Worm (Caenorhabditis elegans): ENCODE results near the gene ztf-13.
A peak's percentile ranks its signal among the peaks of the same experiment; 100 is the strongest.

The ztf-13 gene

ce11 chrX:3118596-3119287 lies 16.8 kb upstream of the ztf-13 start:
- TF ChIP-seq sptf-1 (tag; optimal IDR thresholded peaks at IDR 0.05): no peak
- no peak for TF ChIP-seq tbx-8 (GFP tag; optimal IDR thresholded peaks at IDR 0.05)
- TF ChIP-seq sem-2 (GFP tag; optimal IDR thresholded peaks at IDR 0.05): no peak
- no peak for TF ChIP-seq ces-1 (GFP tag; optimal IDR thresholded peaks at IDR 0.05)
- no peak for TF ChIP-seq nhr-237 (tag; optimal IDR thresholded peaks at IDR 0.05)
- TF ChIP-seq ceh-39 (tag; optimal IDR thresholded peaks at IDR 0.05): no peak
- no peak for TF ChIP-seq blmp-1 (tag; optimal IDR thresholded peaks at IDR 0.05)
- TF ChIP-seq M03D4.4 (tag; optimal IDR thresholded peaks at IDR 0.05): no peak
- no peak for TF ChIP-seq lsy-2 (tag; optimal IDR thresholded peaks at IDR 0.05)
- TF ChIP-seq nhr-76 (tag; optimal IDR thresholded peaks at IDR 0.05): no peak
- no peak for TF ChIP-seq ceh-43 (GFP tag; optimal IDR thresholded peaks at IDR 0.05)
- TF ChIP-seq mab-5 (tag; optimal IDR thresholded peaks at IDR 0.05): no peak
- no peak for TF ChIP-seq drap-1 (GFP tag; optimal IDR thresholded peaks at IDR 0.05)
- TF ChIP-seq ceh-83 (GFP tag; optimal IDR thresholded peaks at IDR 0.05): no peak

- TF ChIP-seq nhr-28 (tag; optimal IDR thresholded peaks at IDR 0.05): no peak
- TF ChIP-seq lin-32 (GFP tag; optimal IDR thresholded peaks at IDR 0.05): no peak
- TF ChIP-seq elt-1 (tag; optimal IDR thresholded peaks at IDR 0.05; ENCODE audit: borderline replicate concordance, insufficient read depth): no peak
- no peak for TF ChIP-seq hlh-1 (tag; optimal IDR thresholded peaks at IDR 0.05)
- no peak for TF ChIP-seq sptf-1 (tag; optimal IDR thresholded peaks at IDR 0.05)
- no peak for TF ChIP-seq mep-1 (tag; optimal IDR thresholded peaks at IDR 0.05)
- no peak for TF ChIP-seq bed-3 (GFP tag; optimal IDR thresholded peaks at IDR 0.05)
- TF ChIP-seq nhr-76 (tag; optimal IDR thresholded peaks at IDR 0.05): no peak
- no peak for TF ChIP-seq ces-1 (GFP tag; optimal IDR thresholded peaks at IDR 0.05)
- TF ChIP-seq pha-4 (tag; optimal IDR thresholded peaks at IDR 0.05): no peak
- TF ChIP-seq unc-62 (GFP tag; optimal IDR thresholded peaks at IDR 0.05): no peak
These were observed 15.2 kb upstream of the ztf-13 start for ce11 chrX:3117204-3117603.

ce11 chrX:3116033-3116876 lies 14.3 kb upstream of the ztf-13 start, which contains the start of gene mai-1:
Gene mai-1, minus strand, starts transcription at chrX:3116589.
- peak; percentile 78 for TF ChIP-seq unc-120 (tag; optimal IDR thresholded peaks at IDR 0.05; ENCODE audit: poor library complexity, severe bottlenecking)
- peak; percentile 68 for TF ChIP-seq hlh-1 (tag; optimal IDR thresholded peaks at IDR 0.05)
- TF ChIP-seq elt-1 (tag; optimal IDR thresholded peaks at IDR 0.05; ENCODE audit: borderline replicate concordance, insufficient read depth): no peak
- no peak for TF ChIP-seq ces-1 (GFP tag; optimal IDR thresholded peaks at IDR 0.05)
- no peak for TF ChIP-seq zip-8 (tag; optimal IDR thresholded peaks at IDR 0.05)
- peak; percentile 17 for TF ChIP-seq unc-62 (GFP tag; optimal IDR thresholded peaks at IDR 0.05)

ce11 chrX:3115134-3116032 lies 13.4 kb upstream of the ztf-13 start:
- TF ChIP-seq cnd-1 (tag; optimal IDR thresholded peaks at IDR 0.05): no peak
- TF ChIP-seq tbx-8 (GFP tag; optimal IDR thresholded peaks at IDR 0.05): no peak

- TF ChIP-seq lsy-2 (tag; optimal IDR thresholded peaks at IDR 0.05) (no peak), elt-3 (tag; optimal IDR thresholded peaks at IDR 0.05) (no peak), nhr-76 (tag; optimal IDR thresholded peaks at IDR 0.05) (no peak), tbx-8 (GFP tag; optimal IDR thresholded peaks at IDR 0.05) (no peak), nhr-12 (tag; optimal IDR thresholded peaks at IDR 0.05) (no peak), M03D4.4 (tag; optimal IDR thresholded peaks at IDR 0.05) (no peak), lin-32 (GFP tag; optimal IDR thresholded peaks at IDR 0.05) (no peak), nhr-28 (tag; optimal IDR thresholded peaks at IDR 0.05) (no peak)
These were observed 12.5 kb upstream of the ztf-13 start, which contains the start of gene gpd-2 for ce11 chrX:3114306-3115133. Gene gpd-2, minus strand, starts transcription at chrX:3114689.

Data from whole organism, mixed stage, embryonic.